Fruit fly (Drosophila melanogaster): ENCODE measurements around the gene wac.

wac gene

dm6 chr3L:257618-258475, at the start of gene wac, which contains the start of gene DIP2 (continued):
- TF ChIP-seq CG11093 (GFP tag; IDR thresholded peaks at IDR 0.05) (peak; percentile 57; the same call in 1 of the 3 replicates), dpn (GFP tag; optimal IDR thresholded peaks at IDR 0.05) (peak; percentile 72 to 90), lab (GFP tag; optimal IDR thresholded peaks at IDR 0.05) (no peak), CG1529 (GFP tag; optimal IDR thresholded peaks at IDR 0.05) (no peak), ac (GFP tag; optimal IDR thresholded peaks at IDR 0.05) (no peak), CG17802 (tag; optimal IDR thresholded peaks at IDR 0.05) (peak; percentile 29), Adf1 (GFP tag; IDR thresholded peaks at IDR 0.05) (peak; percentile 36), CG13296 (GFP tag; optimal IDR thresholded peaks at IDR 0.05) (peak; percentile 63), Scr (GFP tag; IDR thresholded peaks at IDR 0.05; ENCODE audit: partially characterized antibody) (peak; percentile 91), pzg (GFP tag; optimal IDR thresholded peaks at IDR 0.05) (peak; percentile 93), CG11723 (GFP tag; optimal IDR thresholded peaks at IDR 0.05) (peak; percentile 28), CG7786 (GFP tag; optimal IDR thresholded peaks at IDR 0.05) (peak; percentile 81), ATbp (GFP tag; optimal IDR thresholded peaks at IDR 0.05) (peak; percentile 4), CG9932 (GFP tag; IDR thresholded peaks at IDR 0.05) (peak; percentile 94), Camta (GFP tag; optimal IDR thresholded peaks at IDR 0.05) (peak; percentile 50), B-H2 (GFP tag; optimal IDR thresholded peaks at IDR 0.05) (peak; percentile 77), CG14050 (GFP tag; IDR thresholded peaks at IDR 0.05) (peak; percentile 19; the same call in 1 of the 3 replicates), CG15269 (tag; optimal IDR thresholded peaks at IDR 0.05) (no peak), CG11247 (GFP tag; IDR thresholded peaks at IDR 0.05) (peak; percentile 80), sob (GFP tag; IDR thresholded peaks at IDR 0.05) (peak; percentile 74), dan (GFP tag; IDR thresholded peaks at IDR 0.05) (no peak), Lhr (GFP tag; optimal IDR thresholded peaks at IDR 0.05) (peak; percentile 85), mam (GFP tag; optimal IDR thresholded peaks at IDR 0.05) (peak; percentile 93), CG2199 (GFP tag; IDR thresholded peaks at IDR 0.05) (peak; percentile 75; the same call in 2 of the 3 replicates), CG43689 (GFP tag; IDR thresholded peaks at IDR 0.05) (no peak), lov (optimal IDR thresholded peaks at IDR 0.05) (no peak), lov (GFP tag; IDR thresholded peaks at IDR 0.05) (no peak), ind (GFP tag; optimal IDR thresholded peaks at IDR 0.05) (peak; percentile 83), Dp (GFP tag; optimal IDR thresholded peaks at IDR 0.05) (peak; percentile 77), Dip3 (GFP tag; optimal IDR thresholded peaks at IDR 0.05) (peak; percentile 90), CG10321 (GFP tag; IDR thresholded peaks at IDR 0.05) (no peak), CG8944 (GFP tag; optimal IDR thresholded peaks at IDR 0.05) (peak; percentile 84), Blimp-1 (GFP tag; optimal IDR thresholded peaks at IDR 0.05) (no peak), Doc2 (GFP tag; IDR thresholded peaks at IDR 0.05) (no peak), CG12299 (tag; optimal IDR thresholded peaks at IDR 0.05) (peak; percentile 3), gcm2 (GFP tag; optimal IDR thresholded peaks at IDR 0.05) (peak; percentile 62), bcd (GFP tag; optimal IDR thresholded peaks at IDR 0.05) (peak; percentile 82), fd102C (GFP tag; optimal IDR thresholded peaks at IDR 0.05) (peak; percentile 31), CG34224 (GFP tag; IDR thresholded peaks at IDR 0.05; ENCODE audit: partially characterized antibody) (peak; percentile 86), lmd (GFP tag; IDR thresholded peaks at IDR 0.05) (peak; percentile 61; the same call in 1 of the 2 replicates), CG17328 (GFP tag; IDR thresholded peaks at IDR 0.05) (peak; percentile 68), grau (tag; optimal IDR thresholded peaks at IDR 0.05) (peak; percentile 62), CG6654 (GFP tag; optimal IDR thresholded peaks at IDR 0.05) (no peak), pan (optimal IDR thresholded peaks at IDR 0.05) (no peak), pan (GFP tag; optimal IDR thresholded peaks at IDR 0.05 in 1 of 2, IDR thresholded peaks at IDR 0.05 in 1 of 2) (peak in 1 of 2 experiments; percentile 68), Stat92E (GFP tag; optimal IDR thresholded peaks at IDR 0.05) (no peak), klu (GFP tag; IDR thresholded peaks at IDR 0.05) (no peak), HmgZ (tag; optimal IDR thresholded peaks at IDR 0.05) (peak; percentile 74), CG12942 (GFP tag; optimal IDR thresholded peaks at IDR 0.05) (peak; percentile 82)

All from whole organism, embryonic.